Fruit fly (Drosophila melanogaster) whole organism, embryonic: ENCODE measurements around the gene RpS25.

ENCODE experiments used
- Abd-B ChIP-seq: fragments of 200-800 bp; sonication (Bioruptor generic); optimal IDR thresholded peaks from 2 replicates; lab custom pipeline; 2018; ENCODE audit warnings: missing biosample characterization, mild to moderate bottlenecking, missing genetic modification characterization, moderate library complexity
- Atf3 ChIP-seq: fragments of 200-800 bp; sonication (Bioruptor generic); optimal IDR thresholded peaks from 3 replicates; lab custom pipeline; 2016; ENCODE audit warnings: missing biosample characterization, missing genetic modification characterization
- Bdp1 ChIP-seq: fragments of 200-800 bp; sonication (Bioruptor generic); optimal IDR thresholded peaks from 3 replicates; lab custom pipeline; 2016; ENCODE audit warnings: missing biosample characterization, missing genetic modification characterization
- Bteb2 ChIP-seq: fragments of 200-800 bp; sonication (Bioruptor generic); optimal IDR thresholded peaks from 2 replicates; lab custom pipeline; 2016; ENCODE audit warnings: missing biosample characterization, missing genetic modification characterization
- CG10462 ChIP-seq: fragments of 200-800 bp; sonication (Bioruptor generic); optimal IDR thresholded peaks from 2 replicates; lab custom pipeline; 2016; ENCODE audit warnings: missing biosample characterization, missing genetic modification characterization
- CG10565 ChIP-seq: fragments of 200-800 bp; sonication (Bioruptor generic); optimal IDR thresholded peaks from 3 replicates; lab custom pipeline; 2016; ENCODE audit warnings: missing biosample characterization, mild to moderate bottlenecking, missing genetic modification characterization
- CG11695 ChIP-seq: fragments of 200-800 bp; sonication (Bioruptor generic); IDR thresholded peaks from 3 replicates; pipeline ENCODE4 v1.3.6; 2022; ENCODE audit warnings: missing biosample characterization, missing genetic modification characterization
- CG14965 ChIP-seq: fragments of 200-800 bp; sonication (Bioruptor generic); optimal IDR thresholded peaks from 2 replicates; lab custom pipeline; 2016; ENCODE audit warnings: missing biosample characterization, missing genetic modification characterization, borderline replicate concordance
- CG1602 ChIP-seq: fragments of 200-800 bp; sonication (Bioruptor generic); optimal IDR thresholded peaks from 3 replicates; lab custom pipeline; 2016; ENCODE audit warnings: missing biosample characterization, missing genetic modification characterization
- CG17385 ChIP-seq: fragments of 200-800 bp; sonication (Bioruptor generic); optimal IDR thresholded peaks from 3 replicates; lab custom pipeline; 2018; ENCODE audit warnings: missing biosample characterization, mild to moderate bottlenecking, missing genetic modification characterization
- CG2129 ChIP-seq: fragments of 200-800 bp; sonication (Bioruptor generic); IDR thresholded peaks from 2 replicates; pipeline ENCODE4 v1.3.6; 2022; ENCODE audit warnings: missing biosample characterization, missing genetic modification characterization; ENCODE audit not compliant: partially characterized antibody
- CG2202 ChIP-seq: fragments of 200-800 bp; sonication (Bioruptor generic); optimal IDR thresholded peaks from 2 replicates; lab custom pipeline; 2018; ENCODE audit warnings: missing biosample characterization, mild to moderate bottlenecking, missing genetic modification characterization
- CG2889 ChIP-seq: fragments of 200-800 bp; sonication (Bioruptor generic); IDR thresholded peaks from 3 replicates; pipeline ENCODE4 v1.3.6; 2022; ENCODE audit warnings: missing biosample characterization, missing genetic modification characterization
- CG31365 ChIP-seq: fragments of 200-800 bp; sonication (Bioruptor generic); optimal IDR thresholded peaks from 2 replicates; lab custom pipeline; 2018; ENCODE audit warnings: missing biosample characterization, mild to moderate bottlenecking, missing genetic modification characterization
- CG33557 ChIP-seq: fragments of 200-800 bp; sonication (Bioruptor generic); optimal IDR thresholded peaks from 2 replicates; lab custom pipeline; 2019; ENCODE audit warnings: missing biosample characterization, mild to moderate bottlenecking, missing genetic modification characterization, moderate library complexity
- CG3995 ChIP-seq: fragments of 200-800 bp; sonication (Bioruptor generic); optimal IDR thresholded peaks from 3 replicates; lab custom pipeline; 2016; ENCODE audit warnings: missing biosample characterization, missing genetic modification characterization
- CG4328 ChIP-seq: fragments of 200-800 bp; sonication (Bioruptor generic); optimal IDR thresholded peaks from 3 replicates; lab custom pipeline; 2017; ENCODE audit warnings: missing biosample characterization, missing genetic modification reagents, missing genetic modification characterization
- CG6765 ChIP-seq: fragments of 200-800 bp; sonication (Bioruptor generic); optimal IDR thresholded peaks from 3 replicates; lab custom pipeline; 2017; ENCODE audit warnings: missing biosample characterization, mild to moderate bottlenecking, missing genetic modification characterization
- CG6813 ChIP-seq: fragments of 200-800 bp; sonication (Bioruptor generic); optimal IDR thresholded peaks from 2 replicates; lab custom pipeline; 2017; ENCODE audit warnings: missing biosample characterization, missing genetic modification characterization, mild to moderate bottlenecking, moderate library complexity, missing genetic modification reagents
- CG7786 ChIP-seq: fragments of 200-800 bp; sonication (Bioruptor generic); optimal IDR thresholded peaks from 2 replicates; lab custom pipeline; 2016; ENCODE audit warnings: missing biosample characterization, missing genetic modification characterization
- CG7839 ChIP-seq: fragments of 200-800 bp; sonication (Bioruptor generic); optimal IDR thresholded peaks from 3 replicates; lab custom pipeline; 2018; ENCODE audit warnings: missing biosample characterization, mild to moderate bottlenecking, missing genetic modification characterization, moderate library complexity
- CG7987 ChIP-seq: fragments of 200-800 bp; sonication (Bioruptor generic); optimal IDR thresholded peaks from 2 replicates; lab custom pipeline; 2018; ENCODE audit warnings: missing biosample characterization, mild to moderate bottlenecking, missing genetic modification characterization, moderate library complexity
- CG8089 ChIP-seq: fragments of 200-800 bp; sonication (Bioruptor generic); optimal IDR thresholded peaks from 3 replicates; lab custom pipeline; 2016; ENCODE audit warnings: missing biosample characterization, missing genetic modification characterization
- CG9609 ChIP-seq: fragments of 200-800 bp; sonication (Bioruptor generic); optimal IDR thresholded peaks from 3 replicates; lab custom pipeline; 2016; ENCODE audit warnings: missing biosample characterization, missing genetic modification characterization
- CG9797 ChIP-seq: fragments of 200-800 bp; sonication (Bioruptor generic); optimal IDR thresholded peaks from 3 replicates; lab custom pipeline; 2018; ENCODE audit warnings: missing biosample characterization, mild to moderate bottlenecking, missing genetic modification characterization
- CHES-1-like ChIP-seq: fragments of 200-800 bp; sonication (Bioruptor generic); optimal IDR thresholded peaks from 2 replicates; lab custom pipeline; 2016; ENCODE audit warnings: missing biosample characterization, missing genetic modification characterization
- E2f2 ChIP-seq: fragments of 200-800 bp; sonication (Bioruptor generic); IDR thresholded peaks from 2 replicates; pipeline ENCODE4 v1.3.6; 2022; ENCODE audit warnings: missing biosample characterization, missing genetic modification characterization
- HmgZ ChIP-seq: fragments of 200-800 bp; sonication (Bioruptor generic); optimal IDR thresholded peaks from 2 replicates; lab custom pipeline; 2018; ENCODE audit warnings: missing biosample characterization, mild to moderate bottlenecking, missing genetic modification characterization
- Lim3 ChIP-seq: fragments of 200-800 bp; sonication (Bioruptor generic); IDR thresholded peaks from 2 replicates; pipeline ENCODE4 v1.3.6; 2022; ENCODE audit warnings: missing biosample characterization, missing genetic modification characterization
- Meics ChIP-seq: fragments of 200-800 bp; sonication (Bioruptor generic); optimal IDR thresholded peaks from 2 replicates; lab custom pipeline; 2017; ENCODE audit warnings: missing biosample characterization, mild to moderate bottlenecking, missing genetic modification characterization
- NfI ChIP-seq: fragments of 200-800 bp; sonication (Bioruptor generic); optimal IDR thresholded peaks from 3 replicates; lab custom pipeline; 2018; ENCODE audit warnings: missing biosample characterization, mild to moderate bottlenecking, missing genetic modification characterization, moderate library complexity
- Rx ChIP-seq: fragments of 200-800 bp; sonication (Bioruptor generic); IDR thresholded peaks from 2 replicates; pipeline ENCODE4 v1.3.6; 2022; ENCODE audit warnings: missing biosample characterization, missing genetic modification characterization
- Six4 ChIP-seq: fragments of 200-800 bp; sonication (Bioruptor generic); optimal IDR thresholded peaks from 2 replicates; lab custom pipeline; 2016; ENCODE audit warnings: missing biosample characterization, missing genetic modification characterization
- Taf1 ChIP-seq: fragments of 200-800 bp; sonication (Bioruptor generic); IDR thresholded peaks from 2 replicates; pipeline ENCODE4 v1.3.6; 2022; ENCODE audit warnings: missing biosample characterization, missing genetic modification characterization
- amos ChIP-seq: fragments of 200-800 bp; sonication (Bioruptor generic); IDR thresholded peaks from 2 replicates; pipeline ENCODE4 v1.3.6; 2022; ENCODE audit warnings: missing biosample characterization, missing genetic modification characterization; ENCODE audit not compliant: partially characterized antibody
- ase ChIP-seq: fragments of 200-800 bp; sonication (Bioruptor generic); IDR thresholded peaks from 3 replicates; pipeline ENCODE4 v1.3.6; 2022; ENCODE audit warnings: missing biosample characterization, missing genetic modification characterization
- bab2 ChIP-seq: fragments of 200-800 bp; sonication (Bioruptor generic); optimal IDR thresholded peaks from 2 replicates; lab custom pipeline; 2016; ENCODE audit warnings: missing biosample characterization, missing genetic modification characterization
- da ChIP-seq: fragments of 200-800 bp; sonication (Bioruptor generic); optimal IDR thresholded peaks from 2 replicates; lab custom pipeline; 2016; ENCODE audit warnings: missing biosample characterization, missing genetic modification characterization
- dimm ChIP-seq: fragments of 200-800 bp; sonication (Bioruptor generic); IDR thresholded peaks from 2 replicates; pipeline ENCODE4 v1.3.6; 2022; ENCODE audit warnings: missing biosample characterization, missing genetic modification characterization
- emc ChIP-seq: fragments of 200-800 bp; sonication (Bioruptor generic); optimal IDR thresholded peaks from 2 replicates; lab custom pipeline; 2016; ENCODE audit warnings: missing biosample characterization, missing genetic modification characterization
- fru ChIP-seq: fragments of >200 bp; optimal IDR thresholded peaks from 2 replicates; lab custom pipeline; 2017
- gce ChIP-seq: fragments of 200-800 bp; sonication (Bioruptor generic); IDR thresholded peaks from 3 replicates; pipeline ENCODE4 v1.3.6; 2022; ENCODE audit warnings: missing biosample characterization, missing genetic modification characterization
- gro ChIP-seq: fragments of 200-800 bp; sonication (Bioruptor generic); optimal IDR thresholded peaks from 2 replicates; lab custom pipeline; 2016; ENCODE audit warnings: missing biosample characterization, missing genetic modification characterization
- gt ChIP-seq: fragments of 200-800 bp; sonication (Bioruptor generic); IDR thresholded peaks from 2 replicates; pipeline ENCODE4 v1.3.6; 2022; ENCODE audit warnings: missing biosample characterization, missing genetic modification characterization
- knrl ChIP-seq: fragments of 200-800 bp; sonication (Bioruptor generic); IDR thresholded peaks from 3 replicates; pipeline ENCODE4 v1.3.6; 2022; ENCODE audit warnings: missing biosample characterization, missing genetic modification characterization; ENCODE audit not compliant: partially characterized antibody
- lilli ChIP-seq: fragments of 200-800 bp; sonication (Bioruptor generic); optimal IDR thresholded peaks from 3 replicates; lab custom pipeline; 2016; ENCODE audit warnings: missing biosample characterization, missing genetic modification characterization
- pb ChIP-seq: fragments of 200-800 bp; sonication (Bioruptor generic); optimal IDR thresholded peaks from 3 replicates; lab custom pipeline; 2016; ENCODE audit warnings: missing biosample characterization, missing genetic modification characterization
- peb ChIP-seq: fragments of 200-800 bp; sonication (Bioruptor generic); IDR thresholded peaks from 2 replicates; pipeline ENCODE4 v1.3.6; 2022; ENCODE audit warnings: missing biosample characterization, missing genetic modification characterization
- row ChIP-seq: fragments of 200-800 bp; sonication (Bioruptor generic); IDR thresholded peaks from 3 replicates; pipeline ENCODE4 v1.3.6; 2022; ENCODE audit warnings: missing biosample characterization, missing genetic modification characterization
- tx ChIP-seq: fragments of 200-800 bp; sonication (Bioruptor generic); optimal IDR thresholded peaks from 2 replicates; lab custom pipeline; 2016; ENCODE audit warnings: missing biosample characterization, missing genetic modification characterization
- zen2 ChIP-seq: fragments of 200-800 bp; sonication (Bioruptor generic); IDR thresholded peaks from 3 replicates; pipeline ENCODE4 v1.3.6; 2022; ENCODE audit warnings: missing biosample characterization, missing genetic modification characterization; ENCODE audit not compliant: partially characterized antibody
- zfh2 ChIP-seq: fragments of 200-800 bp; sonication (Bioruptor generic); optimal IDR thresholded peaks from 2 replicates; lab custom pipeline; 2016; ENCODE audit warnings: missing biosample characterization, missing genetic modification characterization

Gene RpS25

DNA sequence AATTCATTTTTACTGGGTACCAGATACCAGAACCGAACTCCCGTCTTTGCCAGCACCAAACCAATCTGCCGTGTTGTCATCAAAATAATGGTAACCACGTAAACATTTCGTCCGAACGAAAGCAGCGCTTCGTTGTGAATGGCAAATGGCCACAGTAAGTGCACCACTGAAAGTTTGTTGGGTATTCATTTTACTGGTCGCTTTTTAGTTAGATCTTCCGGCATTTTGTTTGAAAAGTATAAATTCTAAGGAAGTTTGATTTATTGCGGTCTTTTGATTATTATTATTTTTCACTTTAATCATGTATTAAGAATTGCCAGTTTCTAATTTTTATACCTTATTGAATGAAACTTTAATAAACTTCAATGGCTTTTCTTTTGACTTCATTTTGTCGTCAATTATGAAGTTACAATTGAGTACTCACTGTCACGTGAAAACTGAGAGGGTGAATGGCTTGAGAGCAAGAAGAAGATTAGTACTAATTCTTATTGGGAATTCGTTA, 1.6 kb downstream of the RpS25 start, which contains the start of gene ZnT86D (continued):
- TF ChIP-seq Bteb2 (GFP tag; lab: Kevin White, UChicago) (peak; percentile 50), zfh2 (GFP tag; lab: Kevin White, UChicago) (peak; percentile 72), gce (no peak), lilli (GFP tag; lab: Kevin White, UChicago) (peak; percentile 63), E2f2 (GFP tag; lab: Robert Waterston, UW) (peak; percentile 26; the same call in 1 of the 2 replicates), CG9797 (no peak), CG17385 (GFP tag; lab: Kevin White, UChicago) (peak; percentile 94), CG8089 (GFP tag; lab: Kevin White, UChicago) (no peak), gt (GFP tag; lab: Robert Waterston, UW) (no peak), CG10565 (no peak), CG10462 (GFP tag; lab: Kevin White, UChicago) (no peak), amos (GFP tag; lab: Robert Waterston, UW) (no peak; the same call in 1 of the 2 replicates), CG2889 (no peak), CG14965 (GFP tag; lab: Kevin White, UChicago) (no peak), Taf1 (no peak), dimm (GFP tag; lab: Robert Waterston, UW) (no peak), CG11695 (GFP tag; lab: Robert Waterston, UW) (no peak), CG4328 (GFP tag; lab: Kevin White, UChicago) (peak; percentile 59), emc (peak; percentile 59), CG3995 (GFP tag; lab: Kevin White, UChicago) (peak; percentile 75), CG6813 (GFP tag; lab: Kevin White, UChicago) (no peak), CG31365 (tag; lab: Kevin White, UChicago) (no peak), peb (no peak), row (peak; percentile 98), zen2 (GFP tag; lab: Robert Waterston, UW) (no peak), bab2 (GFP tag; lab: Kevin White, UChicago) (peak; percentile 49), HmgZ (tag; lab: Kevin White, UChicago) (peak; percentile 74), tx (GFP tag; lab: Kevin White, UChicago) (peak; percentile 45), CG7987 (peak; percentile 4), CG2202 (no peak), CG6765 (GFP tag; lab: Kevin White, UChicago) (no peak), ase (GFP tag; lab: Robert Waterston, UW) (no peak), CG2129 (GFP tag; lab: Robert Waterston, UW) (no peak), Meics (peak; percentile 75), CHES-1-like (GFP tag; lab: Kevin White, UChicago) (peak; percentile 75), CG9609 (peak; percentile 38), Six4 (GFP tag; lab: Kevin White, UChicago) (no peak), CG7839 (peak; percentile 71), Rx (GFP tag; lab: Robert Waterston, UW) (no peak), Abd-B (GFP tag; lab: Kevin White, UChicago) (peak; percentile 67), fru (no peak), gro (no peak), Lim3 (no peak), CG7786 (GFP tag; lab: Kevin White, UChicago) (peak; percentile 21), da (GFP tag; lab: Kevin White, UChicago) (no peak), CG33557 (GFP tag; lab: Kevin White, UChicago) (peak; percentile 55), pb (peak; percentile 48), CG1602 (GFP tag; lab: Kevin White, UChicago) (peak; percentile 80), NfI (GFP tag; lab: Kevin White, UChicago) (peak; percentile 67), knrl (GFP tag; lab: Robert Waterston, UW) (no peak), Atf3 (peak; percentile 39), Bdp1 (no peak)
